Fruit fly (Drosophila melanogaster) whole organism, prepupa: Measurements from ENCODE around the gene mthl1.

Source experiments
- CG10631 ChIP-seq: fragments of 200-800 bp; sonication (Bioruptor generic); optimal IDR thresholded peaks from 2 replicates; lab custom pipeline; 2016; ENCODE audit warnings: missing biosample characterization, missing genetic modification characterization
- CG16779 ChIP-seq: fragments of 200-800 bp; sonication (Bioruptor generic); optimal IDR thresholded peaks from 3 replicates; lab custom pipeline; 2017; ENCODE audit warnings: missing biosample characterization, mild to moderate bottlenecking, missing genetic modification characterization
- CG6854 ChIP-seq: fragments of 200-800 bp; sonication (Bioruptor generic); optimal IDR thresholded peaks from 2 replicates; lab custom pipeline; 2017; ENCODE audit warnings: missing biosample characterization, mild to moderate bottlenecking, missing genetic modification characterization
- CG8119 ChIP-seq: fragments of 200-800 bp; sonication (Bioruptor generic); IDR thresholded peaks from 3 replicates; pipeline ENCODE4 v1.3.6; 2022; ENCODE audit warnings: missing biosample characterization, missing genetic modification characterization
- Eip78C ChIP-seq: fragments of 200-800 bp; sonication (Bioruptor generic); peaks from one replicate; lab custom pipeline; 2016; ENCODE audit warnings: missing biosample characterization, missing genetic modification characterization
- Eip93F ChIP-seq: fragments of 200-800 bp; sonication (Bioruptor generic); optimal IDR thresholded peaks from 2 replicates; lab custom pipeline; 2016; ENCODE audit warnings: missing biosample characterization, mild to moderate bottlenecking, missing genetic modification characterization
- Sox102F ChIP-seq: fragments of 200-800 bp; sonication (Bioruptor generic); optimal IDR thresholded peaks from 2 replicates; lab custom pipeline; 2016; ENCODE audit warnings: missing biosample characterization, mild to moderate bottlenecking, missing genetic modification characterization
- Sox14 ChIP-seq: fragments of 200-800 bp; sonication (Bioruptor generic); optimal IDR thresholded peaks from 3 replicates; lab custom pipeline; 2016; ENCODE audit warnings: missing biosample characterization, missing genetic modification characterization
- esn ChIP-seq: fragments of 200-800 bp; sonication (Bioruptor generic); optimal IDR thresholded peaks from 2 replicates; lab custom pipeline; 2016; ENCODE audit warnings: missing biosample characterization, mild to moderate bottlenecking, missing genetic modification characterization, moderate library complexity
- fd59A ChIP-seq: fragments of 200-800 bp; sonication (Bioruptor generic); optimal IDR thresholded peaks from 2 replicates; lab custom pipeline; 2017; ENCODE audit warnings: missing biosample characterization, mild to moderate bottlenecking, missing genetic modification characterization, missing genetic modification reagents
- fd85E ChIP-seq: fragments of 200-800 bp; sonication (Bioruptor generic); optimal IDR thresholded peaks from 3 replicates; lab custom pipeline; 2016; ENCODE audit warnings: missing biosample characterization, missing genetic modification characterization
- salr ChIP-seq, 2 experiments: fragments of 200-800 bp; sonication (Bioruptor generic); optimal IDR thresholded peaks; 3 replicates each; lab custom pipeline; 2016 to 2018; ENCODE audit warnings: missing biosample characterization in 2 of 2, missing genetic modification characterization in 2 of 2, mild to moderate bottlenecking in 1 of 2

DNA sequence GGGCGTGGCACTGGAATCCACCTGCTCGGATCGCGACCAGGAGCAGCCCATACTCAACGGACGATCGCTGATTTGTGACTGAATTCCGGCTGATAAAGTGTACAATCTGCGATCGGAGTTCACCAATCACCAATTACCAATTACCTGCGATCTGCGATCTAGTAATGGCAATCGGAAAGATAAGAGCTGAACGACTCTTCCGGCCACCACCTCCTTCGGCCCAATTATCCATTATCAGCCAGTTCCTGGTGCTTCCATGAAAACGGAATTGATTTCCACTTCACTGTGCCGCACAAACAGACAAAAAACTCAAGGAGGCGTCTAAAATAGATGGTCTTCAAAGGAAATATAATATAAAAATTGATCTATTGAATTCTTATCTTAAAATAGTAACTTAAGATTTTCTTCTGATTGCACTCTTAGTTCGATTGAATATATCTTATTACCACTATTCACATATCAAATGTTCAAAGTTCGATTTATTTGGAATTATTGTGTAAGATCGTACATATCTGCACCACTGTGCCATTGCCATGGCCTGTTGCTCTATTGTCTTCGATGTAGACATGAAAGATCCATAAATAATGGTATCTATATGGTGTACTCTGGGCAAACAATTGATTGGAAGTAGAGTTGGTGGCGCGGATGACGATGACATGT, 23.8 kb downstream of the mthl1 start, which contains the start of gene CG15865:
- TF ChIP-seq esn (no peak), CG10631 (GFP tag; lab: Kevin White, UChicago) (no peak), Sox102F (GFP tag; lab: Kevin White, UChicago) (no peak), salr (GFP tag; optimal IDR thresholded peaks at IDR 0.05; lab: Kevin White, UChicago) (no peak), fd85E (GFP tag; lab: Kevin White, UChicago) (no peak), fd59A (GFP tag; lab: Kevin White, UChicago) (no peak), CG16779 (tag; lab: Kevin White, UChicago) (no peak), Sox14 (no peak), Eip93F (GFP tag; lab: Kevin White, UChicago) (no peak), CG8119 (GFP tag; lab: Robert Waterston, UW) (no peak), Eip78C (GFP tag; lab: Kevin White, UChicago) (peak; percentile 72), CG6854 (GFP tag; lab: Kevin White, UChicago) (no peak)
